Worm (Caenorhabditis elegans) whole organism, L1 larva: ENCODE results near the gene syf-2.

Experiments
- C04F5.9 ChIP-seq: sonication (generic microtip); optimal IDR thresholded peaks from 2 replicates; lab custom pipeline; 2016; ENCODE audit warnings: missing genetic modification characterization, missing compliant biosample characterization
- aha-1 ChIP-seq: fragments of 150-350 bp; optimal IDR thresholded peaks from 2 replicates; lab custom pipeline; 2014; ENCODE audit warnings: missing biosample characterization, missing genetic modification characterization
- alr-1 ChIP-seq: fragments of 200-800 bp; sonication (Bioruptor generic); optimal IDR thresholded peaks from 2 replicates; lab custom pipeline; 2018; ENCODE audit warnings: borderline replicate concordance, mild to moderate bottlenecking, missing genetic modification characterization, missing compliant biosample characterization
- aly-2 ChIP-seq: fragments of 150-350 bp; optimal IDR thresholded peaks from 2 replicates; lab custom pipeline; 2014; ENCODE audit warnings: missing biosample characterization, missing genetic modification characterization
- blmp-1 ChIP-seq: fragments of 150-350 bp; optimal IDR thresholded peaks from 2 replicates; lab custom pipeline; 2014; ENCODE audit warnings: missing biosample characterization, missing genetic modification characterization
- ceh-63 ChIP-seq: fragments of 200-800 bp; sonication (Bioruptor generic); optimal IDR thresholded peaks from 2 replicates; lab custom pipeline; 2018; ENCODE audit warnings: mild to moderate bottlenecking, missing genetic modification characterization, missing compliant biosample characterization
- ceh-8 ChIP-seq: fragments of 200-800 bp; sonication (Bioruptor generic); optimal IDR thresholded peaks from 2 replicates; lab custom pipeline; 2018; ENCODE audit warnings: mild to moderate bottlenecking, missing genetic modification characterization, moderate library complexity, missing compliant biosample characterization
- ceh-88 ChIP-seq: fragments of 200-800 bp; sonication (Bioruptor generic); IDR thresholded peaks from 2 replicates; pipeline ENCODE4 v1.3.6; 2022; ENCODE audit warnings: missing genetic modification characterization, missing compliant biosample characterization
- ceh-90 ChIP-seq: sonication (generic microtip); optimal IDR thresholded peaks from 2 replicates; lab custom pipeline; 2016; ENCODE audit warnings: missing genetic modification characterization, missing compliant biosample characterization
- ces-1 ChIP-seq: fragments of 150-350 bp; optimal IDR thresholded peaks from 2 replicates; lab custom pipeline; 2014; ENCODE audit warnings: missing biosample characterization, missing genetic modification reagents, missing genetic modification characterization
- efl-1 ChIP-seq, 4 experiments: fragments of 150-350 bp; optimal IDR thresholded peaks in 3 of 4; peaks in 1 of 4; 1 replicate in 1 of 4; 2 replicates in 3 of 4; lab custom pipeline; 2014; ENCODE audit warnings: missing biosample characterization in 2 of 4, missing genetic modification characterization in 2 of 4, missing genetic modification reagents in 2 of 4
- efl-3 ChIP-seq: fragments of 200-800 bp; sonication (Bioruptor generic); optimal IDR thresholded peaks from 2 replicates; lab custom pipeline; 2018; ENCODE audit warnings: mild to moderate bottlenecking, missing genetic modification characterization, missing compliant biosample characterization
- egl-13 ChIP-seq: sonication (generic microtip); optimal IDR thresholded peaks from 2 replicates; lab custom pipeline; 2016; ENCODE audit warnings: missing genotype, missing genetic modification reagents, missing genetic modification characterization, missing compliant biosample characterization
- elt-2 ChIP-seq: sonication (generic microtip); optimal IDR thresholded peaks from 2 replicates; lab custom pipeline; 2016; ENCODE audit warnings: missing genetic modification characterization, mild to moderate bottlenecking, inconsistent platforms, missing compliant biosample characterization, missing genetic modification reagents
- ets-5 ChIP-seq: fragments of 200-800 bp; sonication (Bioruptor generic); IDR thresholded peaks from 2 replicates; pipeline ENCODE4 v1.3.6; 2022; ENCODE audit warnings: missing genetic modification characterization, missing compliant biosample characterization
- fkh-8 ChIP-seq: sonication (generic microtip); optimal IDR thresholded peaks from 2 replicates; lab custom pipeline; 2016; ENCODE audit warnings: mild to moderate bottlenecking, missing genetic modification characterization, missing compliant biosample characterization
- fos-1 ChIP-seq: fragments of 150-350 bp; optimal IDR thresholded peaks from 2 replicates; lab custom pipeline; 2014; ENCODE audit warnings: missing biosample characterization, missing genetic modification characterization
- grh-1 ChIP-seq: fragments of 200-800 bp; sonication (Bioruptor generic); IDR thresholded peaks from 2 replicates; pipeline ENCODE4 v1.3.6; 2022; ENCODE audit warnings: missing genetic modification reagents, missing genetic modification characterization, missing compliant biosample characterization
- hlh-17 ChIP-seq: fragments of 200-800 bp; sonication (Bioruptor generic); optimal IDR thresholded peaks from 2 replicates; lab custom pipeline; 2018; ENCODE audit warnings: missing genetic modification characterization, mild to moderate bottlenecking, missing compliant biosample characterization, moderate library complexity, borderline replicate concordance
- hlh-4 ChIP-seq: sonication (generic microtip); optimal IDR thresholded peaks from 2 replicates; lab custom pipeline; 2016; ENCODE audit warnings: mild to moderate bottlenecking, missing genetic modification characterization, missing compliant biosample characterization
- hpl-2 ChIP-seq: fragments of 150-350 bp; optimal IDR thresholded peaks from 2 replicates; lab custom pipeline; 2014; ENCODE audit warnings: missing biosample characterization, missing genetic modification reagents, missing genetic modification characterization
- irx-1 ChIP-seq: sonication (generic microtip); optimal IDR thresholded peaks from 2 replicates; lab custom pipeline; 2016; ENCODE audit warnings: missing genetic modification characterization, missing compliant biosample characterization
- isw-1 ChIP-seq: fragments of 200-800 bp; sonication (Bioruptor generic); IDR thresholded peaks from 2 replicates; pipeline ENCODE4 v1.3.6; 2022; ENCODE audit warnings: missing genetic modification characterization, missing compliant biosample characterization
- lin-13 ChIP-seq: fragments of 150-350 bp; optimal IDR thresholded peaks from 2 replicates; lab custom pipeline; 2014; ENCODE audit warnings: missing biosample characterization, missing genetic modification reagents, missing genetic modification characterization
- lin-15B ChIP-seq: fragments of 150-350 bp; sonication (generic microtip); optimal IDR thresholded peaks from 3 replicates; lab custom pipeline; 2014; ENCODE audit warnings: missing biosample characterization, missing genetic modification characterization
- lin-39 ChIP-seq: fragments of 150-350 bp; optimal IDR thresholded peaks from 2 replicates; lab custom pipeline; 2014; ENCODE audit warnings: missing biosample characterization, missing genetic modification reagents, missing genetic modification characterization
- lir-3 ChIP-seq: sonication (generic microtip); optimal IDR thresholded peaks from 2 replicates; lab custom pipeline; 2016; ENCODE audit warnings: mild to moderate bottlenecking, missing genetic modification characterization, moderate library complexity, missing compliant biosample characterization; ENCODE audit not compliant: poor library complexity
- lsy-2 ChIP-seq, 2 experiments: fragments of 150-350 bp; optimal IDR thresholded peaks; 2 replicates each; lab custom pipeline; 2014; ENCODE audit warnings: missing biosample characterization in 2 of 2, missing genetic modification characterization in 2 of 2
- mab-9 ChIP-seq: fragments of 200-800 bp; sonication (Bioruptor generic); IDR thresholded peaks from 2 replicates; pipeline ENCODE4 v1.3.6; 2022; ENCODE audit warnings: missing genetic modification reagents, missing genetic modification characterization, missing compliant biosample characterization
- mdl-1 ChIP-seq, 2 experiments: fragments of 150-350 bp; optimal IDR thresholded peaks; 2 replicates each; lab custom pipeline; 2014 to 2017; ENCODE audit warnings: missing biosample characterization in 2 of 2, missing genetic modification characterization in 2 of 2, inconsistent platforms in 1 of 2
- mef-2 ChIP-seq: fragments of 150-350 bp; optimal IDR thresholded peaks from 2 replicates; lab custom pipeline; 2014; ENCODE audit warnings: missing biosample characterization, missing genetic modification characterization
- mep-1 ChIP-seq: fragments of 150-350 bp; optimal IDR thresholded peaks from 2 replicates; lab custom pipeline; 2014; ENCODE audit warnings: missing biosample characterization, missing genetic modification characterization
- nhr-19 ChIP-seq: fragments of 200-800 bp; sonication (Bioruptor generic); conservative IDR thresholded peaks from 2 replicates; pipeline ENCODE4 v1.3.6; 2022; ENCODE audit warnings: missing genetic modification characterization, missing compliant biosample characterization
- nhr-20 ChIP-seq: sonication (generic microtip); optimal IDR thresholded peaks from 2 replicates; lab custom pipeline; 2016; ENCODE audit warnings: mild to moderate bottlenecking, missing genetic modification characterization, missing compliant biosample characterization
- nhr-237 ChIP-seq: fragments of 150-350 bp; optimal IDR thresholded peaks from 2 replicates; lab custom pipeline; 2014; ENCODE audit warnings: missing biosample characterization, missing genetic modification characterization
- nhr-71 ChIP-seq: sonication (generic microtip); optimal IDR thresholded peaks from 2 replicates; lab custom pipeline; 2016; ENCODE audit warnings: mild to moderate bottlenecking, missing genetic modification characterization, moderate library complexity, missing compliant biosample characterization
- nhr-84 ChIP-seq: sonication (generic microtip); optimal IDR thresholded peaks from 2 replicates; lab custom pipeline; 2017; ENCODE audit warnings: missing biosample characterization, missing genetic modification characterization
- nhr-90 ChIP-seq: sonication (generic microtip); optimal IDR thresholded peaks from 2 replicates; lab custom pipeline; 2016; ENCODE audit warnings: mild to moderate bottlenecking, missing genetic modification characterization, missing compliant biosample characterization; ENCODE audit not compliant: poor library complexity
- pag-3 ChIP-seq: sonication (generic microtip); optimal IDR thresholded peaks from 2 replicates; lab custom pipeline; 2017; ENCODE audit warnings: missing genetic modification characterization, mild to moderate bottlenecking, missing compliant biosample characterization, antibody characterized with exemption, borderline replicate concordance; ENCODE audit not compliant: insufficient read depth
- pqm-1 ChIP-seq: sonication (generic microtip); optimal IDR thresholded peaks from 3 replicates; lab custom pipeline; 2017; ENCODE audit warnings: missing biosample characterization, missing genetic modification characterization
- skn-1 ChIP-seq: fragments of 150-350 bp; optimal IDR thresholded peaks from 2 replicates; lab custom pipeline; 2014; ENCODE audit warnings: missing biosample characterization, missing genetic modification characterization
- snpc-4 ChIP-seq: fragments of 150-350 bp; optimal IDR thresholded peaks from 2 replicates; lab custom pipeline; 2014; ENCODE audit warnings: missing biosample characterization, missing genetic modification characterization
- snu-23 ChIP-seq: sonication (generic microtip); optimal IDR thresholded peaks from 2 replicates; lab custom pipeline; 2016; ENCODE audit warnings: missing genetic modification characterization, missing compliant biosample characterization
- sox-4 ChIP-seq: sonication (generic microtip); optimal IDR thresholded peaks from 2 replicates; lab custom pipeline; 2016; ENCODE audit warnings: missing genetic modification characterization, missing compliant biosample characterization
- swsn-7 ChIP-seq: sonication (generic microtip); optimal IDR thresholded peaks from 2 replicates; lab custom pipeline; 2016; ENCODE audit warnings: missing genetic modification characterization, missing compliant biosample characterization
- tbx-2 ChIP-seq: sonication (generic microtip); optimal IDR thresholded peaks from 2 replicates; lab custom pipeline; 2016; ENCODE audit warnings: missing genetic modification characterization, missing compliant biosample characterization
- tlp-1 ChIP-seq: fragments of 150-350 bp; optimal IDR thresholded peaks from 2 replicates; lab custom pipeline; 2014; ENCODE audit warnings: missing biosample characterization, missing genetic modification characterization
- unc-130 ChIP-seq: fragments of 150-350 bp; optimal IDR thresholded peaks from 2 replicates; lab custom pipeline; 2017; ENCODE audit warnings: missing biosample characterization, missing genetic modification characterization, inconsistent platforms
- vab-15 ChIP-seq: sonication (generic microtip); optimal IDR thresholded peaks from 2 replicates; lab custom pipeline; 2017; ENCODE audit warnings: missing genotype, mild to moderate bottlenecking, missing genetic modification characterization, missing compliant biosample characterization
- xbp-1 ChIP-seq: sonication (generic microtip); optimal IDR thresholded peaks from 2 replicates; lab custom pipeline; 2016; ENCODE audit warnings: missing genetic modification characterization, missing compliant biosample characterization
- ztf-11 ChIP-seq, 2 experiments: sonication (generic microtip); optimal IDR thresholded peaks; 2 replicates each; lab custom pipeline; 2016 to 2017; ENCODE audit warnings: missing genetic modification characterization in 2 of 2, missing biosample characterization in 1 of 2, missing compliant biosample characterization in 1 of 2

syf-2 gene

ce11 chrIII:7207903-7208497 is 46.1 kb upstream of the syf-2 start, which contains the start of gene rpl-6:
Gene rpl-6 (plus strand): TSS chrIII:7208447.
- no peak for TF ChIP-seq alr-1 (tag; lab: Kevin White, UChicago)
- TF ChIP-seq C04F5.9: peak; percentile 77
- TF ChIP-seq xbp-1 (tag; lab: Kevin White, UChicago): peak; percentile 91
- TF ChIP-seq lir-3 (tag; lab: Kevin White, UChicago): peak; percentile 76
- peak; percentile 80 for TF ChIP-seq blmp-1 (tag; lab: Kevin White, UChicago)
- TF ChIP-seq nhr-84 (tag; lab: Kevin White, UChicago): no peak
- peak; percentile 95 for TF ChIP-seq unc-130 (tag; lab: Kevin White, UChicago)
- TF ChIP-seq ceh-88 (GFP tag; lab: Robert Waterston, UW): peak; percentile 68
- no peak for TF ChIP-seq ets-5 (GFP tag; lab: Robert Waterston, UW)
- peak; percentile 67 for TF ChIP-seq irx-1 (tag; lab: Kevin White, UChicago)
- peak; percentile 12 for TF ChIP-seq ceh-8 (GFP tag; lab: Kevin White, UChicago)
- no peak for TF ChIP-seq mab-9
- TF ChIP-seq ztf-11 (tag; optimal IDR thresholded peaks at IDR 0.05; lab: Kevin White, UChicago): peak in 1 of 2 experiments; percentile 66
- TF ChIP-seq isw-1 (GFP tag; lab: Robert Waterston, UW): peak; percentile 90
- peak; percentile 57 for TF ChIP-seq elt-2
- TF ChIP-seq pqm-1 (tag; lab: Kevin White, UChicago): no peak
- peak; percentile 92 for TF ChIP-seq snu-23 (GFP tag; lab: Kevin White, UChicago)
- no peak for TF ChIP-seq aha-1 (tag; lab: Kevin White, UChicago)
- TF ChIP-seq hpl-2 (GFP tag; lab: Kevin White, UChicago): peak; percentile 70
- TF ChIP-seq nhr-20: peak; percentile 85
- TF ChIP-seq mdl-1 (tag; optimal IDR thresholded peaks at IDR 0.05; lab: Kevin White, UChicago): peak in 1 of 2 experiments; percentile 77
- TF ChIP-seq lin-39 (tag; lab: Kevin White, UChicago): peak; percentile 73
- TF ChIP-seq grh-1 (GFP tag; lab: Robert Waterston, UW): peak; percentile 80
- peak; percentile 62 for TF ChIP-seq nhr-237 (tag; lab: Kevin White, UChicago)
- TF ChIP-seq nhr-90: peak; percentile 87
- TF ChIP-seq mef-2: no peak
- TF ChIP-seq ceh-63 (GFP tag; lab: Kevin White, UChicago): no peak
- peak; percentile 83 for TF ChIP-seq skn-1 (tag; lab: Kevin White, UChicago)
- no peak for TF ChIP-seq ces-1 (GFP tag; lab: Kevin White, UChicago)
- TF ChIP-seq aly-2: peak; percentile 22
- TF ChIP-seq egl-13 (tag; lab: Kevin White, UChicago): peak; percentile 69
- peak; percentile 80 for TF ChIP-seq fos-1
- TF ChIP-seq efl-3 (GFP tag; lab: Kevin White, UChicago): no peak
- no peak for TF ChIP-seq hlh-17
- peak; percentile 83 for TF ChIP-seq lin-13 (GFP tag; lab: Kevin White, UChicago)
- no peak for TF ChIP-seq tlp-1 (tag; lab: Kevin White, UChicago)
- no peak for TF ChIP-seq hlh-4 (tag; lab: Kevin White, UChicago)
- peak; percentile 33 for TF ChIP-seq ceh-90 (tag; lab: Kevin White, UChicago)
- peak; percentile 91 to 94 for TF ChIP-seq efl-1 (optimal IDR thresholded peaks at IDR 0.05; lab: Kevin White, UChicago)
- TF ChIP-seq efl-1 (GFP tag; optimal IDR thresholded peaks at IDR 0.05 in 1 of 2; lab: Kevin White, UChicago): peak; percentile 81 to 98
- peak; percentile 85 for TF ChIP-seq lin-15B (tag; lab: Kevin White, UChicago)
- TF ChIP-seq pag-3 (tag; lab: Kevin White, UChicago): no peak
- peak; percentile 85 for TF ChIP-seq swsn-7 (tag; lab: Kevin White, UChicago)
- peak; percentile 91 for TF ChIP-seq nhr-19 (GFP tag; lab: Robert Waterston, UW)
- peak; percentile 85 for TF ChIP-seq fkh-8 (tag; lab: Kevin White, UChicago)
- peak; percentile 99 for TF ChIP-seq lsy-2 (tag; optimal IDR thresholded peaks at IDR 0.05; lab: Kevin White, UChicago)
- TF ChIP-seq nhr-71 (tag; lab: Kevin White, UChicago): peak; percentile 93
- TF ChIP-seq mep-1: peak; percentile 91
- TF ChIP-seq tbx-2 (tag; lab: Kevin White, UChicago): peak; percentile 86
- peak; percentile 57 for TF ChIP-seq snpc-4 (tag; lab: Kevin White, UChicago)
- no peak for TF ChIP-seq vab-15 (tag; lab: Kevin White, UChicago)
- peak; percentile 20 for TF ChIP-seq sox-4 (tag; lab: Kevin White, UChicago)
